Fruit fly (Drosophila melanogaster): Measurements from ENCODE around the gene CG42296.

The CG42296 gene

DNA sequence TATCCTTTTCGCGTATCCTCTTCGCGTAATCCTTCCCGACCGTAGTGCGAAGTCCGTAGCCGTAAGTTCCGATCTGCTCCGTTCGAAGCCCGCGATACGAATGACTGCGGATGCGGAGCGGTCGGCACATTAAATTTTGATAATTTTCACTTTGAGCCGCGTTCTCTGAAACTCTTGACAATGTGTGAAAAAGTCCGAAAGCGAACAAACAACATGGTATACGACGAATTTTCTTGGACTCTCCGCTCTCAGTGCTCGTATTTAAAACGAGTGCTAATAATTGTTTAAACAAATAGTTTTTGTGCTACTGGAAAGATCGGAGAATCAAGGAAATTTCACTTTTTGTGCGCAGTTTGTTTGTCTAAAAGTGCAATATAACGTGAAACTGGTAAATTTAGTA lies at the start of gene CG42296:
Gene CG42296, minus strand, starts transcription at position 101 of the 400 bp plus-strand sequence.
- TF ChIP-seq insv (optimal IDR thresholded peaks at IDR 0.05) (no peak), h (optimal IDR thresholded peaks at IDR 0.05) (no peak), ttk (optimal IDR thresholded peaks at IDR 0.05) (no peak), Myc (optimal IDR thresholded peaks at IDR 0.05) (no peak), psq (optimal IDR thresholded peaks at IDR 0.05) (no peak), Sin3A (optimal IDR thresholded peaks at IDR 0.05) (no peak)

DNA sequence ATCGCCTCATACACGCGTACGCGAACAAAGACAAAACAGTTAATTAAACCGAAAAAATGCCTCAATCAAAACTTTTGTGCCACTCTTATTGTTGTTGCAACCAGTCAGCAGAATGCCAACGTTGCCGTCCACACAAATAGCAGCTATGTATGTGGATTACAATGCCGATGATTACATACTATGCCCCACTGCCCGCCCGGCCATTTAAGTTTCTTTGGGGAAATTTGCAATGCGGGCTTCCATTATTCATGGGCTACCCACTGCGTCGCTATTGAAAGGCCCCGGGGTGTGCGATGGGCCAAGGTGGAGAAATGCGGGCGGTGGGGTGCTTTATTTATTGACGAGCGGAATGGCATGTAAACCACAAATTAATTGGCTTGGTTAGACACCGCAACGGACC lies 48.5 kb upstream of the CG42296 start:
- TF ChIP-seq Myc (optimal IDR thresholded peaks at IDR 0.05) (no peak), ttk (optimal IDR thresholded peaks at IDR 0.05) (no peak), h (optimal IDR thresholded peaks at IDR 0.05) (no peak), insv (optimal IDR thresholded peaks at IDR 0.05) (no peak), psq (optimal IDR thresholded peaks at IDR 0.05) (no peak), Sin3A (optimal IDR thresholded peaks at IDR 0.05) (no peak)

DNA sequence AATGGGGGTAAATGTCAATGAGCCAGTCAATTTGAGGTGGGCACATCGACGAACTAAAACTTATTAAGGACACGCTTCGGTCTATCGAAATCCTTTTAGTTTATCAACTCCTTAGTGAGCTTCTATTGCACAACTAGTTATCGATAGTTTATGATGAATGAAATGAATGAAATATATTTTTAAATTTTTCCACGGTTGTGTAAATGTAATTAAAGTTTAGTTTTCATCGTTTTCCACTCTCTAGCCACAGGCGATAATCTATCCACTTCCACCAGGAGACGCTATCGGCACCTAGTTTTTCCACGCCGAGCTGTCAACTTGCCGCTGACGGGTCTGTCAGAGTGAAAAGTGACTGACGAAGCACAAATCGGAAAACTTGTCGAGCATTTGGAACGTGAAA lies 43.8 kb upstream of the CG42296 start, which contains the start of gene CG12674:
Gene CG12674, plus strand, starts transcription at position 301 of the 400 bp plus-strand sequence.
- TF ChIP-seq ttk (optimal IDR thresholded peaks at IDR 0.05): no peak
- TF ChIP-seq h (optimal IDR thresholded peaks at IDR 0.05): no peak
- TF ChIP-seq insv (optimal IDR thresholded peaks at IDR 0.05): no peak
- TF ChIP-seq Myc (optimal IDR thresholded peaks at IDR 0.05): no peak
- TF ChIP-seq Sin3A (optimal IDR thresholded peaks at IDR 0.05): no peak
- TF ChIP-seq psq (optimal IDR thresholded peaks at IDR 0.05): no peak

DNA sequence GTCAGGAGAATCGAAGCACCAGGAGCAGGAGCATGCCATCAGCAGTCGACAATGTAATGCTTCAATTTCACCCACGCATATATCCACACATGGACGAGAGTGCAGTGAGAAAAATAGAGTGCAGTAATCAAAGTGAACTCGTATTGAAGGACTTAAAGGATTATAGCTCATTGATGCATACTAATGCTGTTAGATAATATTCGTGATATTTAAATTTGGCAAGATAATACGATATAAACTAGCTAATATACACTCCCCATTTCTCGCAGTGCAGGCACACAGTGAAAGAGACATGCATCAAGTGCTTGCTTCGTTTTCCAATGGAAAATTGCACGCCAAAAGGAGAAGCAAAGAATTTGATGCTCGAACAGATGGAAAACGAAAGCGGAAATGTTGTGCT lies 37.1 kb upstream of the CG42296 start:
- TF ChIP-seq h (optimal IDR thresholded peaks at IDR 0.05) (no peak), Sin3A (optimal IDR thresholded peaks at IDR 0.05) (no peak), psq (optimal IDR thresholded peaks at IDR 0.05) (no peak), ttk (optimal IDR thresholded peaks at IDR 0.05) (no peak), insv (optimal IDR thresholded peaks at IDR 0.05) (no peak), Myc (optimal IDR thresholded peaks at IDR 0.05) (no peak)

DNA sequence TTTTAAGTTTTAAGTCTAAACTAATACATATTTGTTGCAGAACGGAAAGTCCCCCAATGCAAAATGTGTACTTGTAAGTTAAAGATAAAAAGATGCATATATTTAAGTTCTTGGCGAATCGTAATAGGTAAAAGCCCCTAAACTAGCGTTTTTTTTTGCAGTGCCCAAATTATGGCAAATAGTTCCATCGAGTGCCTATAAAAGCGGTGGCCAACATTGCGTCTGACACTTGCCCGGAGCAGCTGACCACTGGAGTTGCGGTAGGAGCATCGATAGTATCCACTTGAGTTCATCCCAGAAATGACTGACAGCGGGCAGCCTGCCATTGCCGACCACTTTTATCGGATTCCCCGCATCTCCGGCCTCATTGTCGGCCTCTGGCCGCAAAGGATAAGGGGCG lies 18.4 kb upstream of the CG42296 start, which contains the start of gene Or22c:
Gene Or22c, plus strand, starts transcription at position 301 of the 400 bp plus-strand sequence.
- TF ChIP-seq h (optimal IDR thresholded peaks at IDR 0.05) (no peak), psq (optimal IDR thresholded peaks at IDR 0.05) (no peak), ttk (optimal IDR thresholded peaks at IDR 0.05) (no peak), Sin3A (optimal IDR thresholded peaks at IDR 0.05) (no peak)

DNA sequence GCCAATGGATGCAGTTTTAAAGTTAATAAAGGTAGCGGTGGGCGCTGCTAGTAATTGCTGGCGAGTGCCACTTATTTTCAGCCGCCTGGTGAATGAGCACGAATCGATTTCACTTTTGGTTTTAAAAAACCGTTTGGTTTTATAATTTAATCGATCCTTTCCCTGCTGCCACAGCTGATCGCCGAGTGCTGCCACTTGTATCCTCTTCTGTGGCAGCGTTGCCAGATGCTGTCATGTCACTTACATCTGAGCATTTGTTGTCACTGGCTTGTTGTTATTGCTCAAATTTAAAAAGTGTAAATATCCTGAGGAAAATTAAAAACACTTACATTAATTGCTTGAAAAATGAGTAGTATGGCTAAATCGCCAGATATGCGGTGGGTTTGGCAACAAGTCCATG lies 9.4 kb upstream of the CG42296 start, which contains the start of gene Kebab:
Gene Kebab, plus strand, starts transcription at position 230 of the 400 bp plus-strand sequence.
- TF ChIP-seq Sin3A (optimal IDR thresholded peaks at IDR 0.05) (no peak), insv (optimal IDR thresholded peaks at IDR 0.05) (no peak), ttk (optimal IDR thresholded peaks at IDR 0.05) (no peak), psq (optimal IDR thresholded peaks at IDR 0.05) (no peak), Myc (optimal IDR thresholded peaks at IDR 0.05) (no peak), h (optimal IDR thresholded peaks at IDR 0.05) (no peak)

DNA sequence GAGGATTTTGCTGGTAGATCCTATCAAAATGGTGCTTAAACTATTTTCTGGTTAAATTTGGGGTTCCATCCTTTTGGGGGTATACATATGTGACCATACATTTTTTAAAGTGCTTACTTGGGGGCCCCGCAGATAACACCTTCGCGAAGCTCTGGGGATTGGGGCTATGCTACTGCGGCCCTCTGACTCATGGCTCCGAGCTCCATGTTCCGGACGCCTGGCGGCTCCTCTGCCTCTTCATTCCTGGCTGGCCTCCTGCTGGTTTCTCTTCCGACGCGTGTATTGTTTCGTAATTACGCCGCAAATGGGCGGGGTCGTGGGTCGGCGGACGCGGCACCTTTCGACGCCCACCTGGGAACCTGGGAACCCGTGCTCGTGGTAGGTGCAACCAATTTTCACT lies 9.0 kb upstream of the CG42296 start:
- no peak for TF ChIP-seq Myc (optimal IDR thresholded peaks at IDR 0.05)
- TF ChIP-seq h (optimal IDR thresholded peaks at IDR 0.05): no peak
- no peak for TF ChIP-seq psq (optimal IDR thresholded peaks at IDR 0.05)
- TF ChIP-seq ttk (optimal IDR thresholded peaks at IDR 0.05): no peak
- no peak for TF ChIP-seq Sin3A (optimal IDR thresholded peaks at IDR 0.05)

DNA sequence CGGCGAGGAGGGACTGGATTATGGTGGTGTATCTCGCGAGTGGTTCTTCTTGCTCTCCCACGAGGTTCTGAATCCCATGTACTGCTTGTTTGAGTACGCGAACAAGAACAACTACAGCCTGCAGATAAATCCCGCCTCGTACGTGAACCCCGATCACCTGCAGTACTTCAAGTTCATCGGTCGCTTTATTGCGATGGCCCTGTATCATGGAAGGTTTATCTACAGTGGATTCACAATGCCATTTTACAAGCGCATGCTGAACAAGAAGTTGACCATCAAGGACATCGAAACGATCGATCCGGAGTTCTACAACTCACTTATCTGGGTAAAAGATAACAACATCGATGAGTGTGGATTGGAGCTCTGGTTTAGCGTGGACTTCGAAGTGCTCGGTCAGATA lies 6.2 kb upstream of the CG42296 start:
- TF ChIP-seq psq (optimal IDR thresholded peaks at IDR 0.05): no peak
- no peak for TF ChIP-seq Sin3A (optimal IDR thresholded peaks at IDR 0.05)
- TF ChIP-seq h (optimal IDR thresholded peaks at IDR 0.05): no peak
- TF ChIP-seq Myc (optimal IDR thresholded peaks at IDR 0.05): no peak

DNA sequence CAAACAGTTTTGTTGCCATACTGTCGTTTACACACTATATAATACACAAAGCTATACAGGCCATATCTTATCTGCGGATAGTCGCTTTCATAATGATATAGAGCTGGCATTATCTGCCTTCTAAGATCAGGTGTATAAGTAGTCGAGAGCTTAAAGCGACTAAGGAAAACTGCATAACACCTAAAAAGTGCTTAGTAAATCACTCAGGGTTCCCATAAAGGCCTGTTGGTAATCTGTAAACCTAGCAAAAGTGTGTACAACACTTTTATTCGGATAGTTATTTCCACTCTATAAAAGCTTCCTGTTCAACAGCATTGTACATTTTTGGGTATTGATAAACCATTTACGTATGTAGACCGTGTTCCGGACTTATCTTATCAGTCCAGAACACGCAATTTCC lies 3.6 kb upstream of the CG42296 start:
- TF ChIP-seq h (optimal IDR thresholded peaks at IDR 0.05) (no peak), psq (optimal IDR thresholded peaks at IDR 0.05) (no peak), Myc (optimal IDR thresholded peaks at IDR 0.05) (no peak), insv (optimal IDR thresholded peaks at IDR 0.05) (no peak), ttk (optimal IDR thresholded peaks at IDR 0.05) (no peak), Sin3A (optimal IDR thresholded peaks at IDR 0.05) (no peak)

DNA sequence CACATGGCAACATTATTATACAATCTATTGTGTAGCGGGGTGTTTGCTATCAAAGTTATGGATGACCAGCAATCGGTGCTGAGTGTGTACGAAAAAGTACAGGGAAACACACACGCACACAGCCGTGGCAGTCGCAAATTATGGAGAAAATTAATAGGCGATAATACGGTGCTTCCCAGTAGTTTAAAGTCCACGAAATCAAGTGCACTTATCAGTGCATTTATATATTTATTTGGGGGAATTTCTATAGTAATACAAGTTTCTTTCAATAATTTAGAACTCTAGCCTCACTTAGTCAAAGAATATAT lies 3.1 kb upstream of the CG42296 start:
- TF ChIP-seq Myc (optimal IDR thresholded peaks at IDR 0.05) (no peak), insv (optimal IDR thresholded peaks at IDR 0.05) (no peak), ttk (optimal IDR thresholded peaks at IDR 0.05) (no peak), psq (optimal IDR thresholded peaks at IDR 0.05) (no peak), Sin3A (optimal IDR thresholded peaks at IDR 0.05) (no peak), h (optimal IDR thresholded peaks at IDR 0.05) (no peak)

DNA sequence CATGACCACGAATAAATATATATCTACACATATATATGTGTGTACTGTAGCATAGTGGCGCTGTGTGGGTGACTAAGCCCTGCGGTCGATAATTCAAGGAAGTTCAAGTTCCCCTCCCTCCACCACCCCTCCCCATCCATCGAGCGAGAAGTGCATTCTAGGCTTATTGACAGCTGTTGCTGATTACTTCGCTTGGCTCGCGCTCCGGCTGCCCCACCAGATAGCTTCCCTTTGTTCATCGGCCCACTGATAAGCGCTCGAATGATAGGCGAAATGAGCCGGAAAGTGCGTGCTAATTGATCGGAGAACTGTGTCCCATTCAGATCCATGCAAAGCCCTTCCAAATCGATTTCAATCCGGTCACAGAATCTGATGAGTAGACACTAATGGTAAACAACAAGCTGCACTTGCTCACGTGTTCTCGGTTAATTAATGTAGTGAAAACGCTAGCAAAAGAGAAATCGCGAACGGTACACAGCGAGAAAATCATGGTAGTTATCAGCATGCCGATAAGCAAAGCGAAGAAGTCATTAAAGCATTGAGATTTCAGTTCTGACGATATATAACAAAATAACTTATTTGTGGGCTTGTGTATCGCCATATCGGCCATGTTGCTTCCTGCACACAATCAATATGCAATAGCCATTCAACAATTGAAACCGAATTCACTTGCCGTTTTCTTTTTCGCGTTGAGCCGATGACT lies 2.6 kb upstream of the CG42296 start:
- TF ChIP-seq insv (optimal IDR thresholded peaks at IDR 0.05) (no peak), h (optimal IDR thresholded peaks at IDR 0.05) (no peak), Sin3A (optimal IDR thresholded peaks at IDR 0.05) (no peak), psq (optimal IDR thresholded peaks at IDR 0.05) (no peak), ttk (optimal IDR thresholded peaks at IDR 0.05) (no peak), Myc (optimal IDR thresholded peaks at IDR 0.05) (no peak)

DNA sequence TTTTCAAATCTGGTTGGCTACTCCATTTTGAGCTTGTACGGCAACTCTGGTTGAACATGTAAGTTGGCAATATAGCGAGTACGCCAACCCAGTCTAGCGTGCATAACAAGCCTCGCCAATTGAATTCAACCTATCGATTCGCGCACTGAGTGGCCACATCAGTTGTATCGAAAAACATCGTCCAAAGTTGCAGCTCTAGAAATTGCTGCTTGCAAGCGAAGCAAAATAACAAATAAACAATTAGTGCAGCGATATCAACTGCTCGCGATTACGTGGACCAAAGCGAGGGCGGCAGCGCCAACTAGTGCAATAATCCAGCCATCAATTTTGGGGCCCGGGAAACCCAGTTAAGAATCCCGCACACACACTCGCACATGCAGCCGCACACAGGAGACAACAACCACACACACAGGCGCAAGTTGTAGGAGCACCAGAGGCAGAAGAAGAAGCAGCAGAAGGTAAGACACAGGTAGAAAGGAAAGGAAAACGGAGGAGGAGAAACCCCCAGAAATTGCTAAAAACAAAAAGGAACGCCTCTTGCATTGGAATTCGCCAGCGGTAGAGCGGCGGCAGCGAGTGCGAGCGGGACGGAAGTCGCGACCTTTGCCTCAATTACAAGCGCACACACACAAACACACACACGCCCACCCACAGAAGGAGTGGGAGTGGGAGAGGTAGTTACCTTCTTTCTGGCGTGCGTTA lies 1.9 kb upstream of the CG42296 start:
- TF ChIP-seq Sin3A (optimal IDR thresholded peaks at IDR 0.05) (no peak), h (optimal IDR thresholded peaks at IDR 0.05) (no peak), insv (optimal IDR thresholded peaks at IDR 0.05) (no peak), psq (optimal IDR thresholded peaks at IDR 0.05) (no peak), ttk (optimal IDR thresholded peaks at IDR 0.05) (no peak)

DNA sequence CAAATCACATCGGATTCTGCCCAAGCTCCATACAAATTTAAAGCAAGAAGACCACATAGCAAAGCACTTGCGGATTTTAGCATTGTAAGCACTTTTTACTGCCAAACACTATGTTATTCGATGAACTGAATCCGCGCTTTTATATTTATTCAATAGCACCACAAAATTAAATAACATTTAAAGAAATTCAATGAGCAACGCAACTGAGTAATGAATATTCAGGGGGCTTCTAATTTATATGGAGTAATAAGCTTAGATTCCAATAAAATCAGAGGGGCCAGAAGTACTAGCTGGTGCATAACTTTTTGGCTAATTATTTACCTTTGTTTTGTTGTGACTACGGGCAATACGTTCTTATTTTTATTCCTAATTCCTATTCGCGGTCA lies 1.3 kb upstream of the CG42296 start, which contains the start of gene lectin-22C:
Gene lectin-22C, minus strand, starts transcription at position 101 of the 386 bp plus-strand sequence.
- no peak for TF ChIP-seq Myc (optimal IDR thresholded peaks at IDR 0.05)
- no peak for TF ChIP-seq Sin3A (optimal IDR thresholded peaks at IDR 0.05)
- no peak for TF ChIP-seq insv (optimal IDR thresholded peaks at IDR 0.05)
- TF ChIP-seq h (optimal IDR thresholded peaks at IDR 0.05): no peak
- TF ChIP-seq ttk (optimal IDR thresholded peaks at IDR 0.05): no peak
- TF ChIP-seq psq (optimal IDR thresholded peaks at IDR 0.05): no peak

Measured in Kc167 (cell line).